Worm (Caenorhabditis elegans): ENCODE measurements around the gene Y46G5A.39.
A peak's percentile ranks its signal among the peaks of the same experiment; 100 is the strongest.

The Y46G5A.39 gene

DNA sequence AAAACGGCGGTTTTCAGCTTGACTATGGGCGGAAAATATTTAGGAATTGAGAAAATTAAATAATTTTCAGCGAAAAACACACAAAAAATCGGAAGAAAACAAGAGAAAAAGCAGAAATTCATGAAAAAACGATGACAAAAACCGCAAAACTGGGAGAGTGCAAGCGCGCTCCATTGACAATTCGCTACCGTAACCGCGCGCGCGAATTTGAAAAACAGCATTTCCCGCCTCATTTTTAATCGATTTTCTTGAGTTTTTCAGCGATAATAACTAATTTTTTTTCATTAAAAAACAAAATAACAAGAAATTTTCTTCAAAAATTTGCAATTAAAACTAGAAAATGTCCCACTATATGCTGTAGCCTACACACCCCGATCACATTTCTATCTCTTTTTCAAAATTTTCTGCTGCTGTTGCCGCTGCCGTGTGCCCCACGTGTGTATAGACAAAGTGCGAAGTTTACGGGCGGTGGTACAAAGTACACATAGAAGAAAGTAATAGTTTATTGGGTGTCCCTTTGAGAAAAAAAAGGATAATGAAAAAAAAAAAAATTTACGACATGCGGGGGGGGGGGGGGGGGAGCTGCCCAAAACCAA lies 46.4 kb upstream of the Y46G5A.39 start (continued):
- TF ChIP-seq let-526 (GFP tag; IDR thresholded peaks at IDR 0.05) (no peak), madf-6 (GFP tag; IDR thresholded peaks at IDR 0.05) (peak; percentile 97), D2030.7 (GFP tag; IDR thresholded peaks at IDR 0.05) (peak; percentile 90), tlf-1 (GFP tag; optimal IDR thresholded peaks at IDR 0.05) (peak; percentile 38), Y79H2A.3 (GFP tag; conservative IDR thresholded peaks at IDR 0.05) (no peak), T07F8.4 (tag; optimal IDR thresholded peaks at IDR 0.05) (no peak), attf-5 (GFP tag; optimal IDR thresholded peaks at IDR 0.05) (peak; percentile 14), lag-1 (GFP tag; IDR thresholded peaks at IDR 0.05) (no peak), akir-1 (GFP tag; optimal IDR thresholded peaks at IDR 0.05) (no peak), lin-35 (GFP tag; optimal IDR thresholded peaks at IDR 0.05) (peak; percentile 26 to 68 (median 49)), ceh-40 (GFP tag; IDR thresholded peaks at IDR 0.05) (no peak), lir-1 (GFP tag; conservative IDR thresholded peaks at IDR 0.05) (no peak), hlh-26 (GFP tag; conservative IDR thresholded peaks at IDR 0.05) (no peak), dox-1 (GFP tag; IDR thresholded peaks at IDR 0.05) (peak; percentile 71), ceh-58 (GFP tag; IDR thresholded peaks at IDR 0.05) (no peak), cebp-2 (GFP tag; IDR thresholded peaks at IDR 0.05) (no peak), sea-2 (GFP tag; IDR thresholded peaks at IDR 0.05) (no peak), rec-8 (tag; optimal IDR thresholded peaks at IDR 0.05) (no peak), B0019.2 (GFP tag; conservative IDR thresholded peaks at IDR 0.05) (peak; percentile 52), ccch-3 (GFP tag; optimal IDR thresholded peaks at IDR 0.05) (no peak), T26A5.8 (tag; optimal IDR thresholded peaks at IDR 0.05) (no peak), Y53F4B.3 (GFP tag; IDR thresholded peaks at IDR 0.05) (no peak), C17E4.6 (GFP tag; IDR thresholded peaks at IDR 0.05) (0 out of 2 replicates have a peak, but pooled peaks have one; percentile 33), snpc-4 (GFP tag; optimal IDR thresholded peaks at IDR 0.05) (no peak), snpc-4 (tag; optimal IDR thresholded peaks at IDR 0.05) (peak in 2 of 4 experiments; percentile 32 to 47), ZK185.1 (tag; optimal IDR thresholded peaks at IDR 0.05; ENCODE audit: poor library complexity, severe bottlenecking) (no peak), egl-18 (GFP tag; IDR thresholded peaks at IDR 0.05) (no peak), ztf-6 (GFP tag; IDR thresholded peaks at IDR 0.05) (no peak), atf-7 (tag; optimal IDR thresholded peaks at IDR 0.05) (no peak), mel-28 (tag; optimal IDR thresholded peaks at IDR 0.05; ENCODE audit: borderline replicate concordance) (no peak), F10E7.11 (tag; optimal IDR thresholded peaks at IDR 0.05) (no peak), F49E8.2 (tag; optimal IDR thresholded peaks at IDR 0.05; ENCODE audit: insufficient read depth) (peak; percentile 49), hrde-1 (tag; optimal IDR thresholded peaks at IDR 0.05; ENCODE audit: borderline replicate concordance) (peak; percentile 56), nhr-27 (tag; optimal IDR thresholded peaks at IDR 0.05) (no peak), bed-1 (GFP tag; IDR thresholded peaks at IDR 0.05) (no peak), lsl-1 (GFP tag; optimal IDR thresholded peaks at IDR 0.05) (peak; percentile 97), B0261.1 (tag; optimal IDR thresholded peaks at IDR 0.05) (no peak), sdz-38 (tag; optimal IDR thresholded peaks at IDR 0.05) (no peak), snpc-1.1 (tag; optimal IDR thresholded peaks at IDR 0.05; ENCODE audit: insufficient read depth) (peak; percentile 52), cebp-1 (GFP tag; IDR thresholded peaks at IDR 0.05) (no peak), cebp-1 (tag; optimal IDR thresholded peaks at IDR 0.05) (peak; percentile 36), F37B4.10 (GFP tag; IDR thresholded peaks at IDR 0.05) (no peak), ceh-91 (GFP tag; IDR thresholded peaks at IDR 0.05) (peak; percentile 89), B0035.1 (tag; optimal IDR thresholded peaks at IDR 0.05) (no peak), F57A8.1 (GFP tag; optimal IDR thresholded peaks at IDR 0.05) (no peak), ceh-79 (tag; optimal IDR thresholded peaks at IDR 0.05) (no peak), zfh-2 (GFP tag; conservative IDR thresholded peaks at IDR 0.05) (no peak), K12H6.12 (tag; optimal IDR thresholded peaks at IDR 0.05) (no peak)

Measured in whole organism, young adult.